Fruit fly (Drosophila melanogaster): ENCODE results near the gene SNF4Agamma.
A peak's percentile ranks its signal among the peaks of the same experiment; 100 is the strongest.

SNF4Agamma gene

dm6 chr3R:21127352-21127985 lies 13.1 kb upstream of the SNF4Agamma start, which contains the start of the genes slmb and CG5793 (continued):
- TF ChIP-seq CG11696 (GFP tag; IDR thresholded peaks at IDR 0.05): no peak
- TF ChIP-seq CG7556 (GFP tag; optimal IDR thresholded peaks at IDR 0.05): no peak
- TF ChIP-seq mld (GFP tag; IDR thresholded peaks at IDR 0.05; ENCODE audit: partially characterized antibody): no peak
- TF ChIP-seq E2f1 (GFP tag; IDR thresholded peaks at IDR 0.05): no peak
- peak; percentile 83 for TF ChIP-seq BEAF-32 (GFP tag; optimal IDR thresholded peaks at IDR 0.05)
- peak; percentile 17 for TF ChIP-seq CG11723 (GFP tag; optimal IDR thresholded peaks at IDR 0.05)
- peak; percentile 23 for TF ChIP-seq CG8290 (GFP tag; optimal IDR thresholded peaks at IDR 0.05)
- no peak for TF ChIP-seq CG8290 (tag; optimal IDR thresholded peaks at IDR 0.05)
- TF ChIP-seq sisA (GFP tag; IDR thresholded peaks at IDR 0.05): no peak
- TF ChIP-seq corto (GFP tag; optimal IDR thresholded peaks at IDR 0.05): no peak
- TF ChIP-seq Gug (GFP tag; IDR thresholded peaks at IDR 0.05): no peak
- no peak for TF ChIP-seq ftz-f1 (GFP tag; optimal IDR thresholded peaks at IDR 0.05)
- TF ChIP-seq Dll (GFP tag; IDR thresholded peaks at IDR 0.05; ENCODE audit: partially characterized antibody): peak; percentile 69
- TF ChIP-seq sob (GFP tag; IDR thresholded peaks at IDR 0.05): peak; percentile 67
- no peak for TF ChIP-seq cas (GFP tag; IDR thresholded peaks at IDR 0.05)
- peak; percentile 43 for TF ChIP-seq CG9609 (GFP tag; optimal IDR thresholded peaks at IDR 0.05)
- no peak for TF ChIP-seq CG31441 (GFP tag; IDR thresholded peaks at IDR 0.05)
- TF ChIP-seq Drgx (GFP tag; IDR thresholded peaks at IDR 0.05): no peak
- TF ChIP-seq stc (GFP tag; IDR thresholded peaks at IDR 0.05): no peak
- no peak for TF ChIP-seq NC2α (GFP tag; optimal IDR thresholded peaks at IDR 0.05)
- TF ChIP-seq CG17328 (GFP tag; IDR thresholded peaks at IDR 0.05): 0 out of 2 replicates have a peak, but pooled peaks have one; percentile 37
- no peak for TF ChIP-seq run (tag; optimal IDR thresholded peaks at IDR 0.05)
- peak; percentile 33 for TF ChIP-seq CG4328 (GFP tag; optimal IDR thresholded peaks at IDR 0.05)
- TF ChIP-seq lbe (GFP tag; optimal IDR thresholded peaks at IDR 0.05): no peak
- no peak for TF ChIP-seq z (GFP tag; IDR thresholded peaks at IDR 0.05)
- no peak for TF ChIP-seq Fer1 (GFP tag; optimal IDR thresholded peaks at IDR 0.05)
- peak; percentile 44 for TF ChIP-seq chn (GFP tag; optimal IDR thresholded peaks at IDR 0.05)
- TF ChIP-seq CG12769 (tag; optimal IDR thresholded peaks at IDR 0.05): no peak
- no peak for TF ChIP-seq CG10565 (GFP tag; optimal IDR thresholded peaks at IDR 0.05)
- no peak for TF ChIP-seq CG8478 (optimal IDR thresholded peaks at IDR 0.05)
- TF ChIP-seq CG2889 (GFP tag; IDR thresholded peaks at IDR 0.05): no peak
- no peak for TF ChIP-seq CG34422 (GFP tag; IDR thresholded peaks at IDR 0.05)
- TF ChIP-seq Hr78 (GFP tag; optimal IDR thresholded peaks at IDR 0.05): no peak
- TF ChIP-seq CG6791 (GFP tag; IDR thresholded peaks at IDR 0.05; ENCODE audit: partially characterized antibody): peak; percentile 65
- no peak for TF ChIP-seq CG5180 (GFP tag; optimal IDR thresholded peaks at IDR 0.05)
- peak; percentile 64; the same call in 2 of the 3 replicates for TF ChIP-seq zfh1 (GFP tag; IDR thresholded peaks at IDR 0.05)
- TF ChIP-seq pan (optimal IDR thresholded peaks at IDR 0.05): no peak
- peak in 1 of 2 experiments; percentile 30 for TF ChIP-seq pan (GFP tag; optimal IDR thresholded peaks at IDR 0.05 in 1 of 2, IDR thresholded peaks at IDR 0.05 in 1 of 2)
- no peak for TF ChIP-seq CG3726 (GFP tag; IDR thresholded peaks at IDR 0.05)
- TF ChIP-seq Fer3 (tag; optimal IDR thresholded peaks at IDR 0.05): peak; percentile 18
- TF ChIP-seq CrebB (tag; optimal IDR thresholded peaks at IDR 0.05): no peak
- no peak for TF ChIP-seq fd64A (GFP tag; optimal IDR thresholded peaks at IDR 0.05)
- TF ChIP-seq sima (GFP tag; optimal IDR thresholded peaks at IDR 0.05): peak; percentile 16
- peak; percentile 36 for TF ChIP-seq dmrt11E (tag; optimal IDR thresholded peaks at IDR 0.05)
- TF ChIP-seq crp (GFP tag; optimal IDR thresholded peaks at IDR 0.05): peak; percentile 44 to 92
- no peak for TF ChIP-seq ATbp (GFP tag; optimal IDR thresholded peaks at IDR 0.05)
- TF ChIP-seq sqz (GFP tag; optimal IDR thresholded peaks at IDR 0.05): no peak
- peak; percentile 1 for TF ChIP-seq tx (GFP tag; optimal IDR thresholded peaks at IDR 0.05)
- no peak for TF ChIP-seq jing (GFP tag; optimal IDR thresholded peaks at IDR 0.05)
- TF ChIP-seq CG8944 (GFP tag; optimal IDR thresholded peaks at IDR 0.05): peak; percentile 54
- TF ChIP-seq yki (optimal IDR thresholded peaks at IDR 0.05): no peak
